Worm (Caenorhabditis elegans): ENCODE measurements around the gene R04A9.7.

R04A9.7 gene

ce11 chrX:410073-410572 lies 15.4 kb upstream of the R04A9.7 start (continued):
- TF ChIP-seq aha-1 (tag; optimal IDR thresholded peaks at IDR 0.05) = no peak
- no peak for TF ChIP-seq unc-30 (tag; optimal IDR thresholded peaks at IDR 0.05)
- TF ChIP-seq unc-130 (tag; optimal IDR thresholded peaks at IDR 0.05) = no peak
- peak; percentile 87 for TF ChIP-seq ztf-4 (tag; optimal IDR thresholded peaks at IDR 0.05)
- peak; percentile 71 for TF ChIP-seq zip-4 (GFP tag; optimal IDR thresholded peaks at IDR 0.05)
- peak; percentile 87 for TF ChIP-seq fkh-8 (tag; optimal IDR thresholded peaks at IDR 0.05)
- peak; percentile 90 for TF ChIP-seq sox-4 (tag; optimal IDR thresholded peaks at IDR 0.05)
- peak; percentile 76 for TF ChIP-seq xbp-1 (tag; optimal IDR thresholded peaks at IDR 0.05)
- peak; percentile 33 for TF ChIP-seq lin-13 (GFP tag; optimal IDR thresholded peaks at IDR 0.05)
- TF ChIP-seq ets-5 (GFP tag; IDR thresholded peaks at IDR 0.05) = no peak
- TF ChIP-seq lin-35 (GFP tag; optimal IDR thresholded peaks at IDR 0.05) = peak; percentile 64 to 82
- no peak for TF ChIP-seq hlh-17 (GFP tag; optimal IDR thresholded peaks at IDR 0.05; ENCODE audit: borderline replicate concordance)
- peak; percentile 78 for TF ChIP-seq lir-3 (tag; optimal IDR thresholded peaks at IDR 0.05; ENCODE audit: poor library complexity)

ce11 chrX:404597-404996 lies 9.9 kb upstream of the R04A9.7 start, which contains the start of gene R04A9.1:
TSS of gene R04A9.1 (plus strand) at chrX:404897.
- no peak for TF ChIP-seq lin-13 (GFP tag; optimal IDR thresholded peaks at IDR 0.05)
- TF ChIP-seq rnt-1 (tag; optimal IDR thresholded peaks at IDR 0.05) = no peak
- TF ChIP-seq ama-1 (optimal IDR thresholded peaks at IDR 0.05) = no peak
- no peak for TF ChIP-seq fkh-10 (GFP tag; optimal IDR thresholded peaks at IDR 0.05)
- no peak for TF ChIP-seq fkh-8 (tag; optimal IDR thresholded peaks at IDR 0.05)
- TF ChIP-seq ceh-90 (tag; optimal IDR thresholded peaks at IDR 0.05) = no peak
- no peak for TF ChIP-seq snu-23 (GFP tag; optimal IDR thresholded peaks at IDR 0.05)
- no peak for TF ChIP-seq efl-3 (GFP tag; optimal IDR thresholded peaks at IDR 0.05)
- TF ChIP-seq nhr-237 (tag; optimal IDR thresholded peaks at IDR 0.05) = no peak
- TF ChIP-seq unc-62 (GFP tag; optimal IDR thresholded peaks at IDR 0.05) = no peak
- TF ChIP-seq ceh-82 (tag; optimal IDR thresholded peaks at IDR 0.05) = no peak
- TF ChIP-seq aly-2 (tag; optimal IDR thresholded peaks at IDR 0.05) = no peak
- no peak for TF ChIP-seq C34B4.2 (tag; optimal IDR thresholded peaks at IDR 0.05)
- no peak for TF ChIP-seq grh-1 (GFP tag; IDR thresholded peaks at IDR 0.05)
- no peak for TF ChIP-seq lir-3 (tag; optimal IDR thresholded peaks at IDR 0.05; ENCODE audit: poor library complexity)

- TF ChIP-seq nhr-47 (tag; optimal IDR thresholded peaks at IDR 0.05) (peak; percentile 53), alr-1 (tag; optimal IDR thresholded peaks at IDR 0.05; ENCODE audit: borderline replicate concordance) (no peak), aha-1 (tag; optimal IDR thresholded peaks at IDR 0.05) (no peak), ztf-4 (tag; optimal IDR thresholded peaks at IDR 0.05) (no peak)
Measured at ce11 chrX:402951-403350, 8.3 kb upstream of the R04A9.7 start.

ce11 chrX:399535-399934 lies 4.8 kb upstream of the R04A9.7 start:
- TF ChIP-seq Y116A8C.19 (tag; optimal IDR thresholded peaks at IDR 0.05; ENCODE audit: borderline replicate concordance) (no peak), sptf-1 (tag; optimal IDR thresholded peaks at IDR 0.05) (no peak), swsn-7 (tag; optimal IDR thresholded peaks at IDR 0.05) (no peak)

- peak; percentile 37 for TF ChIP-seq nhr-85 (tag)
- no peak for TF ChIP-seq skn-1 (tag; optimal IDR thresholded peaks at IDR 0.05)
Measured at ce11 chrX:397259-397658, 2.6 kb upstream of the R04A9.7 start, which contains the start of gene R04A9.6. TSS of gene R04A9.6 (plus strand) at chrX:397559.

ce11 chrX:390469-390868 lies 4.2 kb downstream of the R04A9.7 start, which contains the start of gene R04A9.9:
TSS of gene R04A9.9 (minus strand) at chrX:390569.
- TF ChIP-seq nhr-85 (tag) = peak; percentile 31
- TF ChIP-seq blmp-1 (tag; optimal IDR thresholded peaks at IDR 0.05) = peak; percentile 42
- TF ChIP-seq mab-9 (GFP tag; IDR thresholded peaks at IDR 0.05) = no peak
- no peak for TF ChIP-seq ceh-88 (GFP tag; IDR thresholded peaks at IDR 0.05)
- TF ChIP-seq swsn-7 (tag; optimal IDR thresholded peaks at IDR 0.05) = no peak
- TF ChIP-seq nhr-90 (tag; optimal IDR thresholded peaks at IDR 0.05; ENCODE audit: poor library complexity) = no peak
